Worm (Caenorhabditis elegans) whole organism, L3 larva: Measurements from ENCODE around the gene ZC196.8.

Experiments
- R02D3.7 ChIP-seq: fragments of 150-350 bp; optimal IDR thresholded peaks from 2 replicates; lab custom pipeline; 2014; ENCODE audit warnings: missing biosample characterization, missing genetic modification characterization
- ZK546.5 ChIP-seq: sonication (generic microtip); optimal IDR thresholded peaks from 2 replicates; lab custom pipeline; 2017; ENCODE audit warnings: missing biosample characterization, missing genetic modification characterization
- aly-2 ChIP-seq: fragments of 150-350 bp; optimal IDR thresholded peaks from 2 replicates; lab custom pipeline; 2014; ENCODE audit warnings: missing biosample characterization, missing genetic modification characterization
- ama-1 ChIP-seq: fragments of 150-350 bp; optimal IDR thresholded peaks from 2 replicates; lab custom pipeline; 2018
- ceh-16 ChIP-seq: sonication (generic microtip); optimal IDR thresholded peaks from 2 replicates; lab custom pipeline; 2017; ENCODE audit warnings: missing biosample characterization, missing genetic modification characterization
- ceh-28 ChIP-seq: fragments of 150-350 bp; optimal IDR thresholded peaks from 2 replicates; lab custom pipeline; 2014; ENCODE audit warnings: missing biosample characterization, missing genetic modification reagents, missing genetic modification characterization
- ceh-9 ChIP-seq: sonication (generic microtip); optimal IDR thresholded peaks from 2 replicates; lab custom pipeline; 2018; ENCODE audit warnings: missing biosample characterization, missing genetic modification characterization
- daf-12 ChIP-seq: fragments of 150-350 bp; optimal IDR thresholded peaks from 2 replicates; lab custom pipeline; 2014; ENCODE audit warnings: missing biosample characterization, missing genetic modification reagents, missing genetic modification characterization
- egl-27 ChIP-seq: sonication (generic microtip); optimal IDR thresholded peaks from 4 replicates; lab custom pipeline; 2017; ENCODE audit warnings: missing biosample characterization, missing genetic modification reagents, missing genetic modification characterization
- egl-5 ChIP-seq: fragments of 150-350 bp; optimal IDR thresholded peaks from 2 replicates; lab custom pipeline; 2017; ENCODE audit warnings: missing biosample characterization, missing genetic modification reagents, missing genetic modification characterization, inconsistent platforms
- elt-1 ChIP-seq: fragments of 150-350 bp; optimal IDR thresholded peaks from 2 replicates; lab custom pipeline; 2014; ENCODE audit warnings: missing biosample characterization, missing genetic modification characterization
- elt-2 ChIP-seq: sonication (generic microtip); optimal IDR thresholded peaks from 2 replicates; lab custom pipeline; 2016; ENCODE audit warnings: missing genetic modification reagents, mild to moderate bottlenecking, missing genetic modification characterization, missing compliant biosample characterization
- elt-3 ChIP-seq, 3 experiments: fragments of 150-350 bp in 1 of 3; sonication (generic microtip) in 2 of 3; optimal IDR thresholded peaks; 2 replicates in 2 of 3; 4 replicates in 1 of 3; lab custom pipeline; 2014 to 2017; ENCODE audit warnings: missing biosample characterization in 3 of 3, missing genetic modification characterization in 3 of 3
- fkh-10 ChIP-seq: sonication (generic microtip); optimal IDR thresholded peaks from 2 replicates; lab custom pipeline; 2017; ENCODE audit warnings: missing biosample characterization, missing genetic modification reagents, missing genetic modification characterization
- hmg-11 ChIP-seq: sonication (generic microtip); optimal IDR thresholded peaks from 2 replicates; lab custom pipeline; 2016; ENCODE audit warnings: missing genetic modification characterization, missing compliant biosample characterization
- lin-39 ChIP-seq: fragments of 150-350 bp; optimal IDR thresholded peaks from 2 replicates; lab custom pipeline; 2018; ENCODE audit warnings: missing biosample characterization, missing genetic modification reagents, missing genetic modification characterization
- mml-1 ChIP-seq: fragments of 150-350 bp; sonication (generic microtip); optimal IDR thresholded peaks from 3 replicates; lab custom pipeline; 2014; ENCODE audit warnings: missing biosample characterization, missing genetic modification characterization
- nfya-1 ChIP-seq: sonication (generic microtip); optimal IDR thresholded peaks from 2 replicates; lab custom pipeline; 2017; ENCODE audit warnings: missing genetic modification characterization, mild to moderate bottlenecking, missing compliant biosample characterization, antibody characterized with exemption, moderate library complexity; ENCODE audit not compliant: insufficient read depth
- nhr-11 ChIP-seq: fragments of 150-350 bp; optimal IDR thresholded peaks from 2 replicates; lab custom pipeline; 2014; ENCODE audit warnings: missing biosample characterization, missing genetic modification characterization
- nhr-12 ChIP-seq: fragments of 150-350 bp; optimal IDR thresholded peaks from 2 replicates; lab custom pipeline; 2014; ENCODE audit warnings: missing biosample characterization, missing genetic modification characterization
- nhr-237 ChIP-seq: fragments of 150-350 bp; optimal IDR thresholded peaks from 2 replicates; lab custom pipeline; 2014; ENCODE audit warnings: missing biosample characterization, missing genetic modification characterization
- nhr-28 ChIP-seq: fragments of 150-350 bp; optimal IDR thresholded peaks from 2 replicates; lab custom pipeline; 2014; ENCODE audit warnings: missing biosample characterization, missing genetic modification characterization
- nhr-43 ChIP-seq: sonication (generic microtip); optimal IDR thresholded peaks from 2 replicates; lab custom pipeline; 2016; ENCODE audit warnings: mild to moderate bottlenecking, missing genetic modification characterization, missing compliant biosample characterization; ENCODE audit not compliant: poor library complexity, severe bottlenecking
- nhr-67 ChIP-seq: fragments of 150-350 bp; optimal IDR thresholded peaks from 2 replicates; lab custom pipeline; 2014; ENCODE audit warnings: missing biosample characterization, missing genetic modification characterization
- nhr-76 ChIP-seq: fragments of 150-350 bp; sonication (generic microtip); optimal IDR thresholded peaks from 5 replicates; lab custom pipeline; 2014; ENCODE audit warnings: missing biosample characterization, missing genetic modification characterization
- nhr-77 ChIP-seq: fragments of 150-350 bp; optimal IDR thresholded peaks from 2 replicates; lab custom pipeline; 2014; ENCODE audit warnings: missing biosample characterization, missing genetic modification characterization
- pha-4 ChIP-seq: fragments of 150-350 bp; optimal IDR thresholded peaks from 2 replicates; lab custom pipeline; 2014; ENCODE audit warnings: missing biosample characterization, missing genetic modification reagents, missing genetic modification characterization
- pqm-1 ChIP-seq: fragments of 150-350 bp; optimal IDR thresholded peaks from 2 replicates; lab custom pipeline; 2017; ENCODE audit warnings: missing biosample characterization, missing genetic modification characterization, inconsistent platforms
- sea-2 ChIP-seq: fragments of 150-350 bp; sonication (generic microtip); optimal IDR thresholded peaks from 4 replicates; lab custom pipeline; 2014; ENCODE audit warnings: missing biosample characterization, missing genetic modification reagents, missing genetic modification characterization
- skn-1 ChIP-seq: fragments of 150-350 bp; optimal IDR thresholded peaks from 2 replicates; lab custom pipeline; 2014; ENCODE audit warnings: missing biosample characterization, missing genetic modification characterization
- snpc-4 ChIP-seq: fragments of 150-350 bp; optimal IDR thresholded peaks from 2 replicates; lab custom pipeline; 2014; ENCODE audit warnings: missing biosample characterization, missing genetic modification characterization
- tbx-2 ChIP-seq: sonication (generic microtip); optimal IDR thresholded peaks from 2 replicates; lab custom pipeline; 2016; ENCODE audit warnings: mild to moderate bottlenecking, missing genetic modification characterization, missing compliant biosample characterization
- unc-62 ChIP-seq: fragments of 150-350 bp; sonication (generic microtip); optimal IDR thresholded peaks from 4 replicates; lab custom pipeline; 2014; ENCODE audit warnings: missing biosample characterization, missing genetic modification reagents, missing genetic modification characterization
- ztf-11 ChIP-seq: fragments of 150-350 bp; optimal IDR thresholded peaks from 2 replicates; lab custom pipeline; 2014; ENCODE audit warnings: missing biosample characterization, missing genetic modification characterization
- ztf-4 ChIP-seq: fragments of 150-350 bp; optimal IDR thresholded peaks from 2 replicates; lab custom pipeline; 2014; ENCODE audit warnings: missing biosample characterization, missing genetic modification characterization

Gene ZC196.8

ce11 chrV:8754670-8755069 lies 32.6 kb upstream of the ZC196.8 start, which contains the start of gene B0507.4:
TSS of gene B0507.4 (plus strand) at chrV:8754970.
- TF ChIP-seq nfya-1 (tag; lab: Kevin White, UChicago), result no peak
- no peak for TF ChIP-seq skn-1 (tag; lab: Kevin White, UChicago)
- TF ChIP-seq lin-39 (tag; lab: Kevin White, UChicago), result no peak
- no peak for TF ChIP-seq sea-2
- no peak for TF ChIP-seq nhr-77 (tag; lab: Kevin White, UChicago)
- no peak for TF ChIP-seq mml-1 (tag; lab: Kevin White, UChicago)
- TF ChIP-seq ceh-28, result no peak
- TF ChIP-seq nhr-11 (tag; lab: Kevin White, UChicago), result no peak
- TF ChIP-seq ZK546.5, result no peak
- TF ChIP-seq elt-2 (tag; lab: Kevin White, UChicago), result no peak
- TF ChIP-seq ceh-9 (tag; lab: Kevin White, UChicago), result no peak
- no peak for TF ChIP-seq nhr-43 (tag; lab: Kevin White, UChicago)
- TF ChIP-seq daf-12 (tag; lab: Kevin White, UChicago), result no peak
- no peak for TF ChIP-seq pqm-1 (tag; lab: Kevin White, UChicago)
- TF ChIP-seq ztf-4 (tag; lab: Kevin White, UChicago), result no peak
- no peak for TF ChIP-seq hmg-11 (tag; lab: Kevin White, UChicago)
- TF ChIP-seq ztf-11 (tag; lab: Kevin White, UChicago), result no peak

ce11 chrV:8753395-8753794 lies 31.3 kb upstream of the ZC196.8 start, which contains the start of gene B0507.5:
TSS of gene B0507.5 (plus strand) at chrV:8753695.
- no peak for TF ChIP-seq elt-1
- no peak for TF ChIP-seq nhr-67
- TF ChIP-seq ama-1 (lab: Kevin White, UChicago), result no peak
- no peak for TF ChIP-seq unc-62 (GFP tag; lab: Kevin White, UChicago)
- TF ChIP-seq elt-3 (tag; optimal IDR thresholded peaks at IDR 0.05; lab: Kevin White, UChicago), result no peak
- no peak for TF ChIP-seq pqm-1 (tag; lab: Kevin White, UChicago)
- TF ChIP-seq nhr-76 (tag; lab: Kevin White, UChicago), result no peak
- TF ChIP-seq egl-5 (tag; lab: Kevin White, UChicago), result no peak
- no peak for TF ChIP-seq mml-1 (tag; lab: Kevin White, UChicago)
- no peak for TF ChIP-seq nhr-28
- no peak for TF ChIP-seq fkh-10 (GFP tag; lab: Kevin White, UChicago)

- TF ChIP-seq pha-4 (tag; lab: Kevin White, UChicago) (no peak), egl-27 (tag; lab: Kevin White, UChicago) (no peak), tbx-2 (tag; lab: Kevin White, UChicago) (no peak), nhr-237 (tag; lab: Kevin White, UChicago) (no peak), ceh-9 (tag; lab: Kevin White, UChicago) (no peak), nhr-77 (tag; lab: Kevin White, UChicago) (no peak), ztf-4 (tag; lab: Kevin White, UChicago) (no peak)
- TF ChIP-seq, all 47 proteins: peak for 0
These were observed 23.8 kb upstream of the ZC196.8 start, which contains the start of gene B0507.6 for ce11 chrV:8745858-8746257. TSS of gene B0507.6 (plus strand) at chrV:8746158.

ce11 chrV:8739136-8739535 lies 17.1 kb upstream of the ZC196.8 start, which contains the start of gene ZC196.2:
TSS of gene ZC196.2 (plus strand) at chrV:8739436.
- TF ChIP-seq daf-12 (tag; lab: Kevin White, UChicago) (no peak), pha-4 (tag; lab: Kevin White, UChicago) (peak; percentile 9), hmg-11 (tag; lab: Kevin White, UChicago) (no peak)

ce11 chrV:8736369-8736768 lies 14.3 kb upstream of the ZC196.8 start, which contains the start of gene ZC196.3:
TSS of gene ZC196.3 (plus strand) at chrV:8736669.
- no peak for TF ChIP-seq nhr-12 (tag; lab: Kevin White, UChicago)
- TF ChIP-seq ama-1 (lab: Kevin White, UChicago), result no peak
- no peak for TF ChIP-seq ceh-28
- TF ChIP-seq nhr-43 (tag; lab: Kevin White, UChicago), result no peak
- no peak for TF ChIP-seq snpc-4 (tag; lab: Kevin White, UChicago)
- TF ChIP-seq elt-2 (tag; lab: Kevin White, UChicago), result no peak
- no peak for TF ChIP-seq lin-39 (tag; lab: Kevin White, UChicago)
- TF ChIP-seq ztf-11 (tag; lab: Kevin White, UChicago), result no peak
- no peak for TF ChIP-seq ceh-9 (tag; lab: Kevin White, UChicago)
- no peak for TF ChIP-seq egl-27 (tag; lab: Kevin White, UChicago)
- no peak for TF ChIP-seq R02D3.7 (tag; lab: Kevin White, UChicago)
- TF ChIP-seq ceh-16, result no peak
- no peak for TF ChIP-seq pqm-1 (tag; lab: Kevin White, UChicago)
- no peak for TF ChIP-seq aly-2 (tag; lab: Kevin White, UChicago)
- TF ChIP-seq pha-4 (tag; lab: Kevin White, UChicago), result no peak
- TF ChIP-seq, all 47 proteins: peak for 0
